Worm (Caenorhabditis elegans): Measurements from ENCODE around the gene K09C4.2.

The K09C4.2 gene

ce11 chrX:3262600-3262999, 33.7 kb upstream of the K09C4.2 start, which contains the start of gene fbxb-71:
fbxb-71 (plus strand) TSS chrX:3262900.
- TF ChIP-seq aly-1 (tag; optimal IDR thresholded peaks at IDR 0.05): no peak
- no peak for TF ChIP-seq tbx-11 (GFP tag; IDR thresholded peaks at IDR 0.05)
- no peak for TF ChIP-seq F13C5.2 (tag; optimal IDR thresholded peaks at IDR 0.05)
- TF ChIP-seq flt-1 (GFP tag; IDR thresholded peaks at IDR 0.05): no peak
- no peak for TF ChIP-seq ceh-36 (tag; optimal IDR thresholded peaks at IDR 0.05)
- no peak for TF ChIP-seq B0310.2 (tag; optimal IDR thresholded peaks at IDR 0.05)
- no peak for TF ChIP-seq ama-1 (optimal IDR thresholded peaks at IDR 0.05)

ce11 chrX:3270806-3271205, 25.5 kb upstream of the K09C4.2 start, which contains the start of gene sul-1:
sul-1 (minus strand) TSS chrX:3270906.
- TF ChIP-seq hmg-4 (GFP tag; optimal IDR thresholded peaks at IDR 0.05) (no peak), pes-1 (GFP tag; IDR thresholded peaks at IDR 0.05) (no peak), tbx-11 (GFP tag; IDR thresholded peaks at IDR 0.05) (no peak), tbx-37 (GFP tag; conservative IDR thresholded peaks at IDR 0.05) (no peak), F13C5.2 (tag; optimal IDR thresholded peaks at IDR 0.05) (no peak), hnd-1 (tag; optimal IDR thresholded peaks at IDR 0.05) (no peak), flt-1 (GFP tag; IDR thresholded peaks at IDR 0.05) (no peak), tra-4 (tag; optimal IDR thresholded peaks at IDR 0.05) (no peak), aly-1 (tag; optimal IDR thresholded peaks at IDR 0.05) (no peak)

ce11 chrX:3271673-3272072, 24.6 kb upstream of the K09C4.2 start, which contains the start of gene K09C4.9:
K09C4.9 (minus strand) TSS chrX:3271773.
- TF ChIP-seq F13C5.2 (tag; optimal IDR thresholded peaks at IDR 0.05) (no peak), hnd-1 (tag; optimal IDR thresholded peaks at IDR 0.05) (no peak)

ce11 chrX:3272580-3272979, 23.7 kb upstream of the K09C4.2 start, which contains the start of gene K09C4.7:
K09C4.7 (plus strand) TSS chrX:3272880.
- TF ChIP-seq B0310.2 (tag; optimal IDR thresholded peaks at IDR 0.05) (no peak), tbx-11 (GFP tag; IDR thresholded peaks at IDR 0.05) (no peak), ama-1 (optimal IDR thresholded peaks at IDR 0.05) (no peak), ceh-36 (tag; optimal IDR thresholded peaks at IDR 0.05) (no peak), tra-4 (tag; optimal IDR thresholded peaks at IDR 0.05) (no peak), hmg-4 (GFP tag; optimal IDR thresholded peaks at IDR 0.05) (no peak), pes-1 (GFP tag; IDR thresholded peaks at IDR 0.05) (no peak), hmbx-1 (tag; optimal IDR thresholded peaks at IDR 0.05) (no peak)

ce11 chrX:3280130-3280529, 16.2 kb upstream of the K09C4.2 start, which contains the start of gene K09C4.10:
K09C4.10 (minus strand) TSS chrX:3280230.
- no peak for TF ChIP-seq ceh-13 (GFP tag; optimal IDR thresholded peaks at IDR 0.05)
- no peak for TF ChIP-seq tbx-11 (GFP tag; IDR thresholded peaks at IDR 0.05)

- TF ChIP-seq scrt-1 (GFP tag; IDR thresholded peaks at IDR 0.05) (no peak), F13C5.2 (tag; optimal IDR thresholded peaks at IDR 0.05) (no peak), tbx-37 (GFP tag; conservative IDR thresholded peaks at IDR 0.05) (no peak), aly-1 (tag; optimal IDR thresholded peaks at IDR 0.05) (no peak), B0310.2 (tag; optimal IDR thresholded peaks at IDR 0.05) (no peak), ceh-36 (tag; optimal IDR thresholded peaks at IDR 0.05) (no peak), tbx-11 (GFP tag; IDR thresholded peaks at IDR 0.05) (no peak)
Measured at ce11 chrX:3282306-3282705, 14.0 kb upstream of the K09C4.2 start, which contains the start of gene K09C4.5. K09C4.5 (plus strand) TSS chrX:3282631.

- no peak for TF ChIP-seq hmbx-1 (tag; optimal IDR thresholded peaks at IDR 0.05)
- no peak for TF ChIP-seq ceh-13 (GFP tag; optimal IDR thresholded peaks at IDR 0.05)
- no peak for TF ChIP-seq aly-1 (tag; optimal IDR thresholded peaks at IDR 0.05)
- TF ChIP-seq sea-1 (GFP tag; conservative IDR thresholded peaks at IDR 0.05): no peak
- TF ChIP-seq scrt-1 (GFP tag; IDR thresholded peaks at IDR 0.05): no peak
- TF ChIP-seq tbx-11 (GFP tag; IDR thresholded peaks at IDR 0.05): no peak
- TF ChIP-seq hnd-1 (tag; optimal IDR thresholded peaks at IDR 0.05): no peak
Measured at ce11 chrX:3283189-3283588, 13.1 kb upstream of the K09C4.2 start.

- no peak for TF ChIP-seq aly-1 (tag; optimal IDR thresholded peaks at IDR 0.05)
- no peak for TF ChIP-seq ceh-36 (tag; optimal IDR thresholded peaks at IDR 0.05)
- no peak for TF ChIP-seq ceh-13 (GFP tag; optimal IDR thresholded peaks at IDR 0.05)
- TF ChIP-seq pes-1 (GFP tag; IDR thresholded peaks at IDR 0.05): no peak
- no peak for TF ChIP-seq scrt-1 (GFP tag; IDR thresholded peaks at IDR 0.05)
- TF ChIP-seq ets-7 (tag; optimal IDR thresholded peaks at IDR 0.05): no peak
- TF ChIP-seq B0310.2 (tag; optimal IDR thresholded peaks at IDR 0.05): no peak
- no peak for TF ChIP-seq hmbx-1 (tag; optimal IDR thresholded peaks at IDR 0.05)
- TF ChIP-seq hnd-1 (tag; optimal IDR thresholded peaks at IDR 0.05): no peak
- TF ChIP-seq flt-1 (GFP tag; IDR thresholded peaks at IDR 0.05): no peak
- TF ChIP-seq tbx-11 (GFP tag; IDR thresholded peaks at IDR 0.05): no peak
- no peak for TF ChIP-seq ama-1 (optimal IDR thresholded peaks at IDR 0.05)
- TF ChIP-seq tbx-37 (GFP tag; conservative IDR thresholded peaks at IDR 0.05): no peak
- no peak for TF ChIP-seq sea-1 (GFP tag; conservative IDR thresholded peaks at IDR 0.05)
Measured at ce11 chrX:3284967-3285366, 11.3 kb upstream of the K09C4.2 start.

- no peak for TF ChIP-seq ama-1 (optimal IDR thresholded peaks at IDR 0.05)
- TF ChIP-seq pes-1 (GFP tag; IDR thresholded peaks at IDR 0.05): no peak
- TF ChIP-seq F13C5.2 (tag; optimal IDR thresholded peaks at IDR 0.05): no peak
- TF ChIP-seq aly-1 (tag; optimal IDR thresholded peaks at IDR 0.05): no peak
- TF ChIP-seq ets-7 (tag; optimal IDR thresholded peaks at IDR 0.05): no peak
- no peak for TF ChIP-seq ceh-13 (GFP tag; optimal IDR thresholded peaks at IDR 0.05)
- no peak for TF ChIP-seq hmg-4 (GFP tag; optimal IDR thresholded peaks at IDR 0.05)
- no peak for TF ChIP-seq B0310.2 (tag; optimal IDR thresholded peaks at IDR 0.05)
- no peak for TF ChIP-seq tbx-37 (GFP tag; conservative IDR thresholded peaks at IDR 0.05)
- TF ChIP-seq tra-4 (tag; optimal IDR thresholded peaks at IDR 0.05): no peak
- TF ChIP-seq scrt-1 (GFP tag; IDR thresholded peaks at IDR 0.05): no peak
Measured at ce11 chrX:3285448-3285847, 10.8 kb upstream of the K09C4.2 start.

Measured in whole organism, early embryonic.